Fruit fly (Drosophila melanogaster) whole organism, embryonic: ENCODE measurements around the gene dbf.

Experiments
- Asciz ChIP-seq: fragments of 200-800 bp; sonication (Bioruptor generic); optimal IDR thresholded peaks from 2 replicates; lab custom pipeline; 2017; ENCODE audit warnings: missing biosample characterization, mild to moderate bottlenecking, missing genetic modification characterization, missing genetic modification reagents
- BEAF-32 ChIP-seq: fragments of 200-800 bp; sonication (Bioruptor generic); optimal IDR thresholded peaks from 3 replicates; lab custom pipeline; 2017; ENCODE audit warnings: missing biosample characterization, missing genetic modification characterization, mild to moderate bottlenecking, moderate library complexity, missing genetic modification reagents
- CG10274 ChIP-seq: fragments of 200-800 bp; sonication (Bioruptor generic); optimal IDR thresholded peaks from 3 replicates; lab custom pipeline; 2017; ENCODE audit warnings: missing biosample characterization, mild to moderate bottlenecking, missing genetic modification characterization
- CG11456 ChIP-seq: fragments of 200-800 bp; sonication (Bioruptor generic); IDR thresholded peaks from 3 replicates; pipeline ENCODE4 v1.3.6; 2022; ENCODE audit warnings: missing biosample characterization, missing genetic modification characterization
- CG12071 ChIP-seq: fragments of 200-800 bp; sonication (Bioruptor generic); optimal IDR thresholded peaks from 3 replicates; lab custom pipeline; 2018; ENCODE audit warnings: missing biosample characterization, mild to moderate bottlenecking, missing genetic modification characterization
- CG14667 ChIP-seq: fragments of 200-800 bp; sonication (Bioruptor generic); IDR thresholded peaks from 2 replicates; pipeline ENCODE4 v1.3.6; 2022; ENCODE audit warnings: missing biosample characterization, missing genetic modification characterization
- CG14710 ChIP-seq: fragments of 200-800 bp; sonication (Bioruptor generic); optimal IDR thresholded peaks from 3 replicates; lab custom pipeline; 2019; ENCODE audit warnings: missing biosample characterization, mild to moderate bottlenecking, missing genetic modification characterization, moderate library complexity
- CG1603 ChIP-seq: fragments of 200-800 bp; sonication (Bioruptor generic); optimal IDR thresholded peaks from 2 replicates; lab custom pipeline; 2019; ENCODE audit warnings: missing biosample characterization, mild to moderate bottlenecking, missing genetic modification characterization, moderate library complexity
- CG17361 ChIP-seq: fragments of 200-800 bp; sonication (Bioruptor generic); IDR thresholded peaks from 3 replicates; pipeline ENCODE4 v1.3.6; 2022; ENCODE audit warnings: missing biosample characterization, missing genetic modification characterization
- CG17612 ChIP-seq: fragments of 200-800 bp; sonication (Bioruptor generic); IDR thresholded peaks from 2 replicates; pipeline ENCODE4 v1.3.6; 2022; ENCODE audit warnings: missing biosample characterization, missing genetic modification characterization
- CG17912 ChIP-seq: fragments of 200-800 bp; sonication (Bioruptor generic); optimal IDR thresholded peaks from 2 replicates; lab custom pipeline; 2018; ENCODE audit warnings: missing biosample characterization, mild to moderate bottlenecking, missing genetic modification characterization
- CG1792 ChIP-seq: fragments of 200-800 bp; sonication (Bioruptor generic); optimal IDR thresholded peaks from 2 replicates; lab custom pipeline; 2016; ENCODE audit warnings: missing biosample characterization, missing genetic modification characterization
- CG2202 ChIP-seq: fragments of 200-800 bp; sonication (Bioruptor generic); optimal IDR thresholded peaks from 2 replicates; lab custom pipeline; 2018; ENCODE audit warnings: missing biosample characterization, mild to moderate bottlenecking, missing genetic modification characterization
- CG2678 ChIP-seq: fragments of 200-800 bp; sonication (Bioruptor generic); optimal IDR thresholded peaks from 3 replicates; lab custom pipeline; 2019; ENCODE audit warnings: missing biosample characterization, mild to moderate bottlenecking, missing genetic modification characterization, moderate library complexity
- CG2875 ChIP-seq: fragments of 200-800 bp; sonication (Bioruptor generic); optimal IDR thresholded peaks from 2 replicates; lab custom pipeline; 2017; ENCODE audit warnings: missing biosample characterization, mild to moderate bottlenecking, missing genetic modification characterization, missing genetic modification reagents
- CG30403 ChIP-seq: fragments of 200-800 bp; sonication (Bioruptor generic); optimal IDR thresholded peaks from 3 replicates; lab custom pipeline; 2016; ENCODE audit warnings: missing biosample characterization, missing genetic modification characterization
- CG3065 ChIP-seq: fragments of 200-800 bp; sonication (Bioruptor generic); optimal IDR thresholded peaks from 2 replicates; lab custom pipeline; 2016; ENCODE audit warnings: missing biosample characterization, missing genetic modification characterization
- CG31388 ChIP-seq: fragments of 200-800 bp; sonication (Bioruptor generic); optimal IDR thresholded peaks from 2 replicates; lab custom pipeline; 2016; ENCODE audit warnings: missing biosample characterization, missing genetic modification characterization
- CG3281 ChIP-seq: fragments of 200-800 bp; sonication (Bioruptor generic); optimal IDR thresholded peaks from 3 replicates; lab custom pipeline; 2017; ENCODE audit warnings: missing biosample characterization, mild to moderate bottlenecking, missing genetic modification characterization
- CG43689 ChIP-seq: fragments of 200-800 bp; sonication (Bioruptor generic); IDR thresholded peaks from 2 replicates; pipeline ENCODE4 v1.3.6; 2022; ENCODE audit warnings: missing biosample characterization, missing genetic modification characterization
- CG4424 ChIP-seq: fragments of 200-800 bp; sonication (Bioruptor generic); optimal IDR thresholded peaks from 3 replicates; lab custom pipeline; 2016; ENCODE audit warnings: missing biosample characterization, missing genetic modification characterization
- CG4707 ChIP-seq: fragments of 200-800 bp; sonication (Bioruptor generic); optimal IDR thresholded peaks from 2 replicates; lab custom pipeline; 2018; ENCODE audit warnings: missing biosample characterization, mild to moderate bottlenecking, missing genetic modification characterization, moderate library complexity
- CG7963 ChIP-seq: fragments of 200-800 bp; sonication (Bioruptor generic); IDR thresholded peaks from 3 replicates; pipeline ENCODE4 v1.3.6; 2022; ENCODE audit warnings: missing biosample characterization, missing genetic modification characterization; ENCODE audit not compliant: partially characterized antibody
- CG9609 ChIP-seq: fragments of 200-800 bp; sonication (Bioruptor generic); optimal IDR thresholded peaks from 3 replicates; lab custom pipeline; 2016; ENCODE audit warnings: missing biosample characterization, missing genetic modification characterization
- CrebB ChIP-seq: fragments of 200-800 bp; sonication (Bioruptor generic); optimal IDR thresholded peaks from 3 replicates; lab custom pipeline; 2018; ENCODE audit warnings: missing biosample characterization, mild to moderate bottlenecking, missing genetic modification characterization
- Dad ChIP-seq: fragments of 200-800 bp; sonication (Bioruptor generic); optimal IDR thresholded peaks from 3 replicates; lab custom pipeline; 2016; ENCODE audit warnings: missing biosample characterization, missing genetic modification characterization
- GATAe ChIP-seq: fragments of 200-800 bp; sonication (Bioruptor generic); conservative IDR thresholded peaks from 2 replicates; pipeline ENCODE4 v1.3.6; 2022; ENCODE audit warnings: missing biosample characterization, missing genetic modification characterization
- Lhr ChIP-seq: fragments of 200-800 bp; sonication (Bioruptor generic); optimal IDR thresholded peaks from 3 replicates; lab custom pipeline; 2017; ENCODE audit warnings: mild to moderate bottlenecking, missing biosample characterization, missing genetic modification reagents, missing genetic modification characterization
- Med ChIP-seq: fragments of 200-800 bp; sonication (Bioruptor generic); peaks from one replicate; lab custom pipeline; 2016; ENCODE audit warnings: missing biosample characterization, missing genetic modification characterization, mild to moderate bottlenecking, inconsistent platforms, moderate library complexity
- Nf-YA ChIP-seq: fragments of 200-800 bp; sonication (Bioruptor generic); IDR thresholded peaks from 2 replicates; pipeline ENCODE4 v1.3.6; 2022; ENCODE audit warnings: missing biosample characterization, missing genetic modification characterization
- Nf-YB ChIP-seq: fragments of 200-800 bp; sonication (Bioruptor generic); optimal IDR thresholded peaks from 3 replicates; lab custom pipeline; 2019; ENCODE audit warnings: missing biosample characterization, mild to moderate bottlenecking, missing genetic modification characterization, moderate library complexity
- Xbp1 ChIP-seq: fragments of 200-800 bp; sonication (Bioruptor generic); optimal IDR thresholded peaks from 3 replicates; lab custom pipeline; 2016; ENCODE audit warnings: missing biosample characterization, mild to moderate bottlenecking, missing genetic modification characterization
- ab ChIP-seq: fragments of 200-800 bp; sonication (Bioruptor generic); optimal IDR thresholded peaks from 2 replicates; lab custom pipeline; 2016; ENCODE audit warnings: missing biosample characterization, missing genetic modification characterization
- ara ChIP-seq: fragments of 200-800 bp; sonication (Bioruptor generic); IDR thresholded peaks from 2 replicates; pipeline ENCODE4 v1.3.6; 2022; ENCODE audit warnings: missing biosample characterization, missing genetic modification characterization
- bowl ChIP-seq: fragments of 200-800 bp; sonication (Bioruptor generic); IDR thresholded peaks from 2 replicates; pipeline ENCODE4 v1.3.6; 2022; ENCODE audit warnings: missing biosample characterization, missing genetic modification characterization
- en ChIP-seq: fragments of 200-800 bp; sonication (Bioruptor generic); optimal IDR thresholded peaks from 2 replicates; lab custom pipeline; 2016; ENCODE audit warnings: missing biosample characterization, missing genetic modification characterization
- gsb-n ChIP-seq: fragments of 200-800 bp; sonication (Bioruptor generic); optimal IDR thresholded peaks from 3 replicates; lab custom pipeline; 2018; ENCODE audit warnings: missing biosample characterization, mild to moderate bottlenecking, missing genetic modification characterization
- lbe ChIP-seq: fragments of 200-800 bp; sonication (Bioruptor generic); optimal IDR thresholded peaks from 2 replicates; lab custom pipeline; 2016; ENCODE audit warnings: missing biosample characterization, mild to moderate bottlenecking, missing genetic modification characterization
- lov ChIP-seq, 2 experiments: fragments of 200-800 bp in 1 of 2; fragments of >200 bp in 1 of 2; sonication (Bioruptor generic) in 1 of 2; IDR thresholded peaks in 1 of 2; optimal IDR thresholded peaks in 1 of 2; 2 replicates in 1 of 2; 3 replicates in 1 of 2; pipeline versions ENCODE4 v1.3.6 to Lab custom; 2017 to 2022; ENCODE audit warnings: missing biosample characterization in 1 of 2, missing genetic modification characterization in 1 of 2
- phol ChIP-seq: fragments of 200-800 bp; sonication (Bioruptor generic); optimal IDR thresholded peaks from 3 replicates; lab custom pipeline; 2018; ENCODE audit warnings: missing biosample characterization, mild to moderate bottlenecking, missing genetic modification characterization, moderate library complexity
- prd ChIP-seq, 3 experiments: fragments of >200 bp in 2 of 3; fragments of 200-800 bp in 1 of 3; sonication (Bioruptor generic) in 1 of 3; optimal IDR thresholded peaks in 2 of 3; IDR thresholded peaks in 1 of 3; 2 replicates in 2 of 3; 3 replicates in 1 of 3; pipeline versions ENCODE4 v1.3.6 to Lab custom; 2017 to 2022; ENCODE audit warnings: missing biosample characterization in 1 of 3, missing genetic modification characterization in 1 of 3
- scrt ChIP-seq: fragments of 200-800 bp; sonication (Bioruptor generic); optimal IDR thresholded peaks from 2 replicates; lab custom pipeline; 2018; ENCODE audit warnings: missing biosample characterization, mild to moderate bottlenecking, missing genetic modification characterization, moderate library complexity
- sima ChIP-seq: fragments of 200-800 bp; sonication (Bioruptor generic); optimal IDR thresholded peaks from 2 replicates; lab custom pipeline; 2016; ENCODE audit warnings: missing biosample characterization, missing genetic modification characterization
- sr ChIP-seq: fragments of 200-800 bp; sonication (Bioruptor generic); IDR thresholded peaks from 3 replicates; pipeline ENCODE4 v1.3.6; 2022; ENCODE audit warnings: missing biosample characterization, missing genetic modification characterization
- zen ChIP-seq: fragments of 200-800 bp; sonication (Bioruptor generic); optimal IDR thresholded peaks from 3 replicates; lab custom pipeline; 2018; ENCODE audit warnings: missing biosample characterization, mild to moderate bottlenecking, missing genetic modification characterization, moderate library complexity

The dbf gene

DNA sequence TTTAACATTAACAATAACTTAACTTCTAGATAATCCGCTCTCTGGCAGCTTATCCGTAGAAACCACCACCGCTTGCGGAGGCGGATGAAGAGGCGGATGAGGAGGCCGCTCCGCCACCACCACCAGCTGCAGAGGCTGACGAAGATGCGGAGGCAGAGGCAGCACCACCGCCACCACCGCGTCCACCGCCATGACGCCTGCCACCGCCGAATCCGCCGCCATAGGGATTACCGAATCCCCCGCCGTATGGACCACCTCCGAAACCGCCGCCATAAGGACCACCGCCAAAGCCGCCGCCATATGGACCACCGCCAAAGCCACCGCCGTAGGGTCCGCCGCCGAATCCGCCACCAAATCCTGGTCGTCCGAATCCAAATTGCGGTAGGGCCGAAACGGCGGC, 37.4 kb downstream of the dbf start (continued):
- TF ChIP-seq zen (tag; lab: Kevin White, UChicago) (no peak), GATAe (no peak), CG9609 (GFP tag; lab: Kevin White, UChicago) (no peak), CG10274 (no peak), CG17912 (GFP tag; lab: Kevin White, UChicago) (no peak), sima (no peak), CG3281 (GFP tag; lab: Kevin White, UChicago) (no peak), sr (GFP tag; lab: Robert Waterston, UW) (peak; percentile 73; the same call in 2 of the 3 replicates), CG2678 (no peak), Dad (GFP tag; lab: Kevin White, UChicago) (no peak), CrebB (tag; lab: Kevin White, UChicago) (no peak), ab (GFP tag; lab: Kevin White, UChicago) (no peak), CG31388 (no peak), en (no peak), CG1603 (tag; lab: Kevin White, UChicago) (no peak), prd (optimal IDR thresholded peaks at IDR 0.05; lab: Kevin White, UChicago) (no peak), prd (GFP tag; IDR thresholded peaks at IDR 0.05; lab: Robert Waterston, UW) (0 out of 3 replicates have a peak, but pooled peaks have one; percentile 5), lov (optimal IDR thresholded peaks at IDR 0.05; lab: Kevin White, UChicago) (no peak), lov (GFP tag; IDR thresholded peaks at IDR 0.05; lab: Robert Waterston, UW) (no peak), CG30403 (no peak), scrt (no peak), CG2875 (GFP tag; lab: Kevin White, UChicago) (no peak), Lhr (GFP tag; lab: Kevin White, UChicago) (no peak), CG17612 (GFP tag; lab: Robert Waterston, UW) (0 out of 2 replicates have a peak, but pooled peaks have one; percentile 20), bowl (GFP tag; lab: Robert Waterston, UW) (no peak), CG2202 (tag; lab: Kevin White, UChicago) (no peak), CG12071 (no peak), Nf-YB (GFP tag; lab: Kevin White, UChicago) (no peak), CG43689 (no peak), CG4707 (GFP tag; lab: Kevin White, UChicago) (no peak), CG4424 (GFP tag; lab: Kevin White, UChicago) (no peak), lbe (GFP tag; lab: Kevin White, UChicago) (no peak), CG14710 (tag; lab: Kevin White, UChicago) (no peak), BEAF-32 (no peak), CG14667 (GFP tag; lab: Robert Waterston, UW) (no peak), phol (no peak), Asciz (GFP tag; lab: Kevin White, UChicago) (no peak), CG7963 (GFP tag; lab: Robert Waterston, UW) (no peak), Med (peak; percentile 28), gsb-n (tag; lab: Kevin White, UChicago) (no peak), CG11456 (GFP tag; lab: Robert Waterston, UW) (peak; percentile 53; the same call in 1 of the 3 replicates), ara (GFP tag; lab: Robert Waterston, UW) (no peak), CG3065 (GFP tag; lab: Kevin White, UChicago) (no peak), Xbp1 (GFP tag; lab: Kevin White, UChicago) (no peak), CG1792 (no peak), CG17361 (no peak), Nf-YA (GFP tag; lab: Robert Waterston, UW) (no peak)
